Worm (Caenorhabditis elegans) whole organism, L1 larva: ENCODE measurements around the gene tni-3.

Source experiments
- C16A3.4 ChIP-seq: fragments of 150-350 bp; optimal IDR thresholded peaks from 2 replicates; lab custom pipeline; 2014; ENCODE audit warnings: missing biosample characterization, missing genetic modification characterization
- F16B12.6 ChIP-seq: fragments of 150-350 bp; optimal IDR thresholded peaks from 2 replicates; lab custom pipeline; 2014; ENCODE audit warnings: missing biosample characterization, missing genetic modification characterization
- Y116A8C.19 ChIP-seq: sonication (generic microtip); optimal IDR thresholded peaks from 2 replicates; lab custom pipeline; 2016; ENCODE audit warnings: missing compliant biosample characterization, missing genetic modification characterization, borderline replicate concordance
- alr-1 ChIP-seq: fragments of 200-800 bp; sonication (Bioruptor generic); optimal IDR thresholded peaks from 2 replicates; lab custom pipeline; 2018; ENCODE audit warnings: borderline replicate concordance, mild to moderate bottlenecking, missing genetic modification characterization, missing compliant biosample characterization
- ama-1 ChIP-seq: fragments of 150-350 bp; optimal IDR thresholded peaks from 2 replicates; lab custom pipeline; 2014
- ceh-63 ChIP-seq: fragments of 200-800 bp; sonication (Bioruptor generic); optimal IDR thresholded peaks from 2 replicates; lab custom pipeline; 2018; ENCODE audit warnings: mild to moderate bottlenecking, missing genetic modification characterization, missing compliant biosample characterization
- ceh-8 ChIP-seq: fragments of 200-800 bp; sonication (Bioruptor generic); optimal IDR thresholded peaks from 2 replicates; lab custom pipeline; 2018; ENCODE audit warnings: mild to moderate bottlenecking, missing genetic modification characterization, moderate library complexity, missing compliant biosample characterization
- ceh-82 ChIP-seq, 3 experiments: fragments of 150-350 bp in 1 of 3; sonication (generic microtip) in 2 of 3; optimal IDR thresholded peaks; 2 replicates each; lab custom pipeline; 2014 to 2017; ENCODE audit warnings: missing biosample characterization in 3 of 3, missing genetic modification characterization in 3 of 3
- ceh-90 ChIP-seq: sonication (generic microtip); optimal IDR thresholded peaks from 2 replicates; lab custom pipeline; 2016; ENCODE audit warnings: missing genetic modification characterization, missing compliant biosample characterization
- ces-1 ChIP-seq: fragments of 150-350 bp; optimal IDR thresholded peaks from 2 replicates; lab custom pipeline; 2014; ENCODE audit warnings: missing biosample characterization, missing genetic modification reagents, missing genetic modification characterization
- egl-27 ChIP-seq, 2 experiments: fragments of 150-350 bp in 1 of 2; sonication (generic microtip); optimal IDR thresholded peaks; 3 replicates each; lab custom pipeline; 2017 to 2018; ENCODE audit warnings: missing biosample characterization in 2 of 2, missing genetic modification characterization in 2 of 2, missing genetic modification reagents in 2 of 2
- elt-2 ChIP-seq: sonication (generic microtip); optimal IDR thresholded peaks from 2 replicates; lab custom pipeline; 2016; ENCODE audit warnings: missing genetic modification characterization, mild to moderate bottlenecking, inconsistent platforms, missing compliant biosample characterization, missing genetic modification reagents
- ets-5 ChIP-seq: fragments of 200-800 bp; sonication (Bioruptor generic); IDR thresholded peaks from 2 replicates; pipeline ENCODE4 v1.3.6; 2022; ENCODE audit warnings: missing genetic modification characterization, missing compliant biosample characterization
- fkh-10 ChIP-seq: sonication (generic microtip); optimal IDR thresholded peaks from 2 replicates; lab custom pipeline; 2017; ENCODE audit warnings: missing biosample characterization, missing genetic modification reagents, missing genetic modification characterization
- fkh-4 ChIP-seq: sonication (generic microtip); optimal IDR thresholded peaks from 2 replicates; lab custom pipeline; 2016; ENCODE audit warnings: missing compliant biosample characterization, missing genetic modification characterization, borderline replicate concordance
- grh-1 ChIP-seq: fragments of 200-800 bp; sonication (Bioruptor generic); IDR thresholded peaks from 2 replicates; pipeline ENCODE4 v1.3.6; 2022; ENCODE audit warnings: missing genetic modification reagents, missing genetic modification characterization, missing compliant biosample characterization
- hlh-17 ChIP-seq: fragments of 200-800 bp; sonication (Bioruptor generic); optimal IDR thresholded peaks from 2 replicates; lab custom pipeline; 2018; ENCODE audit warnings: missing genetic modification characterization, mild to moderate bottlenecking, missing compliant biosample characterization, moderate library complexity, borderline replicate concordance
- hlh-4 ChIP-seq: sonication (generic microtip); optimal IDR thresholded peaks from 2 replicates; lab custom pipeline; 2016; ENCODE audit warnings: mild to moderate bottlenecking, missing genetic modification characterization, missing compliant biosample characterization
- hpl-2 ChIP-seq: fragments of 150-350 bp; optimal IDR thresholded peaks from 2 replicates; lab custom pipeline; 2014; ENCODE audit warnings: missing biosample characterization, missing genetic modification reagents, missing genetic modification characterization
- jun-1 ChIP-seq: fragments of 150-350 bp; optimal IDR thresholded peaks from 2 replicates; lab custom pipeline; 2014; ENCODE audit warnings: missing biosample characterization, missing genetic modification reagents, missing genetic modification characterization
- lin-35 ChIP-seq, 2 experiments: fragments of 150-350 bp; optimal IDR thresholded peaks; 2 replicates each; lab custom pipeline; 2014; ENCODE audit warnings: missing biosample characterization in 2 of 2, missing genetic modification characterization in 2 of 2, missing genetic modification reagents in 2 of 2
- lin-39 ChIP-seq: fragments of 150-350 bp; optimal IDR thresholded peaks from 2 replicates; lab custom pipeline; 2014; ENCODE audit warnings: missing biosample characterization, missing genetic modification reagents, missing genetic modification characterization
- lsy-2 ChIP-seq, 2 experiments: fragments of 150-350 bp; optimal IDR thresholded peaks; 2 replicates each; lab custom pipeline; 2014; ENCODE audit warnings: missing biosample characterization in 2 of 2, missing genetic modification characterization in 2 of 2
- mef-2 ChIP-seq: fragments of 150-350 bp; optimal IDR thresholded peaks from 2 replicates; lab custom pipeline; 2014; ENCODE audit warnings: missing biosample characterization, missing genetic modification characterization
- nhr-20 ChIP-seq: sonication (generic microtip); optimal IDR thresholded peaks from 2 replicates; lab custom pipeline; 2016; ENCODE audit warnings: mild to moderate bottlenecking, missing genetic modification characterization, missing compliant biosample characterization
- nhr-76 ChIP-seq: sonication (generic microtip); optimal IDR thresholded peaks from 2 replicates; lab custom pipeline; 2017; ENCODE audit warnings: missing biosample characterization, missing genetic modification characterization
- nhr-77 ChIP-seq: fragments of 150-350 bp; optimal IDR thresholded peaks from 2 replicates; lab custom pipeline; 2014; ENCODE audit warnings: missing biosample characterization, missing genetic modification characterization
- nhr-84 ChIP-seq: sonication (generic microtip); optimal IDR thresholded peaks from 2 replicates; lab custom pipeline; 2017; ENCODE audit warnings: missing biosample characterization, missing genetic modification characterization
- pax-3 ChIP-seq: fragments of 200-800 bp; sonication (Bioruptor generic); optimal IDR thresholded peaks from 2 replicates; lab custom pipeline; 2018; ENCODE audit warnings: mild to moderate bottlenecking, missing genetic modification characterization, moderate library complexity, missing compliant biosample characterization
- snpc-4 ChIP-seq: fragments of 150-350 bp; optimal IDR thresholded peaks from 2 replicates; lab custom pipeline; 2014; ENCODE audit warnings: missing biosample characterization, missing genetic modification characterization
- snu-23 ChIP-seq: sonication (generic microtip); optimal IDR thresholded peaks from 2 replicates; lab custom pipeline; 2016; ENCODE audit warnings: missing genetic modification characterization, missing compliant biosample characterization
- tbx-2 ChIP-seq: sonication (generic microtip); optimal IDR thresholded peaks from 2 replicates; lab custom pipeline; 2016; ENCODE audit warnings: missing genetic modification characterization, missing compliant biosample characterization
- tlp-1 ChIP-seq: fragments of 150-350 bp; optimal IDR thresholded peaks from 2 replicates; lab custom pipeline; 2014; ENCODE audit warnings: missing biosample characterization, missing genetic modification characterization
- unc-86 ChIP-seq: sonication (generic microtip); optimal IDR thresholded peaks from 2 replicates; lab custom pipeline; 2016; ENCODE audit warnings: missing genetic modification characterization, missing compliant biosample characterization
- xbp-1 ChIP-seq: sonication (generic microtip); optimal IDR thresholded peaks from 2 replicates; lab custom pipeline; 2016; ENCODE audit warnings: missing genetic modification characterization, missing compliant biosample characterization
- zip-4 ChIP-seq: fragments of 200-800 bp; sonication (Bioruptor generic); optimal IDR thresholded peaks from 2 replicates; lab custom pipeline; 2018; ENCODE audit warnings: mild to moderate bottlenecking, missing genetic modification characterization, moderate library complexity, missing compliant biosample characterization
- ztf-11 ChIP-seq, 2 experiments: sonication (generic microtip); optimal IDR thresholded peaks; 2 replicates each; lab custom pipeline; 2016 to 2017; ENCODE audit warnings: missing genetic modification characterization in 2 of 2, missing biosample characterization in 1 of 2, missing compliant biosample characterization in 1 of 2
- ztf-4 ChIP-seq: fragments of 150-350 bp; optimal IDR thresholded peaks from 2 replicates; lab custom pipeline; 2014; ENCODE audit warnings: missing biosample characterization, missing genetic modification characterization

Gene tni-3

ce11 chrV:16848498-16848897, 13.6 kb upstream of the tni-3 start, which contains the start of the genes clec-36 and clec-26:
Gene clec-36, minus strand, starts transcription at chrV:16848598.
Gene clec-26, plus strand, starts transcription at chrV:16848611.
- TF ChIP-seq elt-2 (tag; lab: Kevin White, UChicago) = peak; percentile 44
- TF ChIP-seq ceh-63 (GFP tag; lab: Kevin White, UChicago) = no peak
- no peak for TF ChIP-seq snu-23 (GFP tag; lab: Kevin White, UChicago)
- TF ChIP-seq, all 84 proteins: peak for 1

- TF ChIP-seq ceh-90 (tag; lab: Kevin White, UChicago) = no peak
- no peak for TF ChIP-seq snu-23 (GFP tag; lab: Kevin White, UChicago)
- TF ChIP-seq C16A3.4 (tag; lab: Kevin White, UChicago) = no peak
- no peak for TF ChIP-seq nhr-84 (tag; lab: Kevin White, UChicago)
- TF ChIP-seq F16B12.6 (tag; lab: Kevin White, UChicago) = no peak
- no peak for TF ChIP-seq hlh-4
- TF ChIP-seq ceh-8 (GFP tag; lab: Kevin White, UChicago) = no peak
- no peak for TF ChIP-seq Y116A8C.19 (tag; lab: Kevin White, UChicago)
- TF ChIP-seq hlh-17 (GFP tag; lab: Kevin White, UChicago) = no peak
- TF ChIP-seq tbx-2 = no peak
- TF ChIP-seq xbp-1 (tag; lab: Kevin White, UChicago) = no peak
- no peak for TF ChIP-seq fkh-10 (GFP tag; lab: Kevin White, UChicago)
- TF ChIP-seq ceh-82 (tag; optimal IDR thresholded peaks at IDR 0.05; lab: Kevin White, UChicago) = no peak
- TF ChIP-seq lin-35 (GFP tag; optimal IDR thresholded peaks at IDR 0.05; lab: Kevin White, UChicago) = no peak
- no peak for TF ChIP-seq nhr-77 (tag; lab: Kevin White, UChicago)
Observed at ce11 chrV:16842941-16843340, 8.0 kb upstream of the tni-3 start, which contains the start of gene clec-25. Gene clec-25, plus strand, starts transcription at chrV:16843241.

- TF ChIP-seq mef-2 (no peak), ceh-82 (tag; optimal IDR thresholded peaks at IDR 0.05; lab: Kevin White, UChicago) (no peak), ama-1 (lab: Kevin White, UChicago) (no peak), ztf-11 (tag; optimal IDR thresholded peaks at IDR 0.05; lab: Kevin White, UChicago) (no peak), egl-27 (tag; optimal IDR thresholded peaks at IDR 0.05; lab: Kevin White, UChicago) (no peak), unc-86 (tag; lab: Kevin White, UChicago) (no peak), zip-4 (GFP tag; lab: Kevin White, UChicago) (no peak), alr-1 (no peak), lsy-2 (tag; optimal IDR thresholded peaks at IDR 0.05; lab: Kevin White, UChicago) (no peak), hpl-2 (GFP tag; lab: Kevin White, UChicago) (no peak), pax-3 (tag; lab: Kevin White, UChicago) (no peak), fkh-4 (tag; lab: Kevin White, UChicago) (no peak), F16B12.6 (tag; lab: Kevin White, UChicago) (no peak), nhr-20 (tag; lab: Kevin White, UChicago) (no peak), hlh-4 (no peak)
Observed at ce11 chrV:16840961-16841360, 6.0 kb upstream of the tni-3 start, which contains the start of gene clec-40. Gene clec-40, minus strand, starts transcription at chrV:16841061.

DNA sequence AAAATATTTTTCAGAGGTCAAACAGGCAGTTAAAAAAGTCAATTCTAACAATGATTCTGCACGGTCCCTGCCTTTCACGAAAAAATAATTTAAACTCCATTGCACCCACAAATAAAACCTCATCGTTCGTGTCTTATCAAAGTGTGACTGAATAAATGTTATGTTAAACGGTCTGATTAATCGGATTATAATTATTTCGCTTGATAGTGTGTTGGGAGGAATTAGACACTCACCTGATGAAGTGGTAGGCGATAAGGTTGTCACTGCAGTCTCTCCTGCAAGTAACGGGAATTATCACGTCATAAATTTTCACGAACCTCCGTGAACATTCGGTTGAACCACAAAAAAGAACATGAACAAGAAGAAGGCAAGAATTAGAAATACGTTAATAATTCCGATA, 5.4 kb upstream of the tni-3 start:
- TF ChIP-seq nhr-76 (tag; lab: Kevin White, UChicago) (no peak), ces-1 (GFP tag; lab: Kevin White, UChicago) (no peak), tlp-1 (tag; lab: Kevin White, UChicago) (no peak), snpc-4 (tag; lab: Kevin White, UChicago) (no peak), fkh-4 (tag; lab: Kevin White, UChicago) (no peak), grh-1 (GFP tag; lab: Robert Waterston, UW) (no peak), lin-35 (GFP tag; optimal IDR thresholded peaks at IDR 0.05; lab: Kevin White, UChicago) (peak in 1 of 2 experiments; percentile 14), jun-1 (tag; lab: Kevin White, UChicago) (peak; percentile 8), lin-39 (tag; lab: Kevin White, UChicago) (no peak), elt-2 (tag; lab: Kevin White, UChicago) (peak; percentile 91), ets-5 (no peak), ztf-4 (tag; lab: Kevin White, UChicago) (no peak), C16A3.4 (tag; lab: Kevin White, UChicago) (no peak)
